Fruit fly (Drosophila melanogaster): ENCODE data around the gene CG9784.

Gene CG9784

dm6 chrX:16552567-16552966 is 46.4 kb downstream of the CG9784 start (continued):
- peak; percentile 85 for TF ChIP-seq Atf6 (GFP tag; IDR thresholded peaks at IDR 0.05)
- peak; percentile 68 for TF ChIP-seq CG3847 (GFP tag; IDR thresholded peaks at IDR 0.05)
- TF ChIP-seq CG17612 (GFP tag; IDR thresholded peaks at IDR 0.05), result peak; percentile 13; the same call in 1 of the 2 replicates
- TF ChIP-seq Drgx (GFP tag; IDR thresholded peaks at IDR 0.05), result peak; percentile 74
- no peak for TF ChIP-seq fd102C (GFP tag; optimal IDR thresholded peaks at IDR 0.05)
- TF ChIP-seq CG30431 (GFP tag; optimal IDR thresholded peaks at IDR 0.05), result peak; percentile 75
- peak; percentile 55 for TF ChIP-seq CG1792 (GFP tag; optimal IDR thresholded peaks at IDR 0.05)
- TF ChIP-seq rib (GFP tag; IDR thresholded peaks at IDR 0.05), result peak; percentile 39
- TF ChIP-seq Sry-δ (GFP tag; optimal IDR thresholded peaks at IDR 0.05), result peak; percentile 19
- peak; percentile 33 for TF ChIP-seq CG6683 (GFP tag; optimal IDR thresholded peaks at IDR 0.05)
- no peak for TF ChIP-seq zen2 (GFP tag; IDR thresholded peaks at IDR 0.05; ENCODE audit: partially characterized antibody)
- TF ChIP-seq tll (GFP tag; optimal IDR thresholded peaks at IDR 0.05), result no peak
- no peak for TF ChIP-seq CG11398 (GFP tag; optimal IDR thresholded peaks at IDR 0.05)
- peak; percentile 49 for TF ChIP-seq CG33213 (GFP tag; optimal IDR thresholded peaks at IDR 0.05)
- no peak for TF ChIP-seq CG16813 (GFP tag; IDR thresholded peaks at IDR 0.05; ENCODE audit: partially characterized antibody)
- TF ChIP-seq sens-2 (GFP tag; IDR thresholded peaks at IDR 0.05), result peak; percentile 74
- TF ChIP-seq CG10321 (GFP tag; IDR thresholded peaks at IDR 0.05), result no peak
- peak; percentile 55 for TF ChIP-seq E2f2 (GFP tag; IDR thresholded peaks at IDR 0.05)
- peak; percentile 72 for TF ChIP-seq gro (GFP tag; optimal IDR thresholded peaks at IDR 0.05)
- TF ChIP-seq hbn (GFP tag; IDR thresholded peaks at IDR 0.05; ENCODE audit: partially characterized antibody), result no peak
- peak; percentile 67 for TF ChIP-seq CG12155 (GFP tag; optimal IDR thresholded peaks at IDR 0.05)
- TF ChIP-seq CG6854 (GFP tag; optimal IDR thresholded peaks at IDR 0.05), result peak; percentile 74
- TF ChIP-seq GATAe (GFP tag; conservative IDR thresholded peaks at IDR 0.05), result peak; percentile 73; the same call in 1 of the 2 replicates
- TF ChIP-seq CG7963 (GFP tag; IDR thresholded peaks at IDR 0.05; ENCODE audit: partially characterized antibody), result no peak
- peak; percentile 27; the same call in 1 of the 2 replicates for TF ChIP-seq Nf-YA (GFP tag; IDR thresholded peaks at IDR 0.05)
- peak; percentile 83 for TF ChIP-seq az2 (GFP tag; optimal IDR thresholded peaks at IDR 0.05)
- peak; percentile 81 for TF ChIP-seq dmrt11E (tag; optimal IDR thresholded peaks at IDR 0.05)
- TF ChIP-seq knrl (GFP tag; IDR thresholded peaks at IDR 0.05; ENCODE audit: partially characterized antibody), result no peak
- TF ChIP-seq CG18599 (GFP tag; optimal IDR thresholded peaks at IDR 0.05), result peak; percentile 86
- TF ChIP-seq ab (GFP tag; optimal IDR thresholded peaks at IDR 0.05), result no peak
- peak; percentile 32 for TF ChIP-seq nerfin-1 (tag; optimal IDR thresholded peaks at IDR 0.05)
- no peak for TF ChIP-seq CG17912 (GFP tag; optimal IDR thresholded peaks at IDR 0.05)
- peak; percentile 43 for TF ChIP-seq Mes4 (GFP tag; optimal IDR thresholded peaks at IDR 0.05)
- TF ChIP-seq HLH4C (GFP tag; IDR thresholded peaks at IDR 0.05; ENCODE audit: partially characterized antibody), result no peak
- peak; percentile 50; the same call in 1 of the 2 replicates for TF ChIP-seq CG1024 (GFP tag; IDR thresholded peaks at IDR 0.05)
- TF ChIP-seq Pdp1 (GFP tag; optimal IDR thresholded peaks at IDR 0.05), result peak in 1 of 2 experiments; percentile 50
- TF ChIP-seq NC2β (GFP tag; optimal IDR thresholded peaks at IDR 0.05), result peak; percentile 50
- no peak for TF ChIP-seq z (GFP tag; IDR thresholded peaks at IDR 0.05)
- TF ChIP-seq fd64A (GFP tag; optimal IDR thresholded peaks at IDR 0.05), result no peak
- peak; percentile 39 for TF ChIP-seq Dip3 (GFP tag; optimal IDR thresholded peaks at IDR 0.05)
- no peak for TF ChIP-seq jigr1 (GFP tag; IDR thresholded peaks at IDR 0.05)
- peak; percentile 74 for TF ChIP-seq CG6765 (GFP tag; optimal IDR thresholded peaks at IDR 0.05)
- peak; percentile 52 for TF ChIP-seq CG15696 (tag; optimal IDR thresholded peaks at IDR 0.05)
- TF ChIP-seq CG11247 (GFP tag; IDR thresholded peaks at IDR 0.05), result peak; percentile 69
- no peak for TF ChIP-seq Hey (tag; optimal IDR thresholded peaks at IDR 0.05)
- peak; percentile 48; the same call in 1 of the 2 replicates for TF ChIP-seq Taf1 (GFP tag; IDR thresholded peaks at IDR 0.05)
- TF ChIP-seq gsb-n (tag; optimal IDR thresholded peaks at IDR 0.05), result peak; percentile 79
- TF ChIP-seq tna (GFP tag; IDR thresholded peaks at IDR 0.05; ENCODE audit: partially characterized antibody), result no peak
- TF ChIP-seq zfh2 (GFP tag; optimal IDR thresholded peaks at IDR 0.05), result peak; percentile 54
- peak; percentile 54 for TF ChIP-seq Nf-YC (tag; optimal IDR thresholded peaks at IDR 0.05)
